Fruit fly (Drosophila melanogaster): ENCODE data around the gene Akap200.
A peak's percentile ranks its signal among the peaks of the same experiment; 100 is the strongest.

The Akap200 gene

DNA sequence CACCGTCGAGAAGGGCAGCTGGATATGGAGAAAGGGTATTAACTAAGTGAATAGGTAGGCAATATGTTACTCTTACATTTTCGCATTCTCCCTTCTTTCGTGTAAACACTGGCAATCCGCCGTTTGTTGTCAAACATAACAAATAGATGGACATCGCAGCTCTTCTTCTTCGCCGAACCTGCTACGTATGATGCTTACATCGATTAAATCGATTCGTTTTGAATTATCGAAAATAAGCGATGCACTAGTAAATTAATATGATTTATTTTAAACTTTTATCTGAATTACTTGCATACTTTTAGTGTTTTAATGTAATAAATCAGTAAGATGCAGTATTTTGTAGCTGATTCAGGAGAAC, 12.6 kb upstream of the Akap200 start, which contains the start of gene fy:
fy (minus strand) TSS at position 353 of the 358 bp plus-strand sequence.
- no peak for TF ChIP-seq Dll (optimal IDR thresholded peaks at IDR 0.05)
- TF ChIP-seq EcR (GFP tag; optimal IDR thresholded peaks at IDR 0.05) = no peak
- no peak for TF ChIP-seq CG8478 (optimal IDR thresholded peaks at IDR 0.05)
- TF ChIP-seq usp (GFP tag; optimal IDR thresholded peaks at IDR 0.05) = no peak

DNA sequence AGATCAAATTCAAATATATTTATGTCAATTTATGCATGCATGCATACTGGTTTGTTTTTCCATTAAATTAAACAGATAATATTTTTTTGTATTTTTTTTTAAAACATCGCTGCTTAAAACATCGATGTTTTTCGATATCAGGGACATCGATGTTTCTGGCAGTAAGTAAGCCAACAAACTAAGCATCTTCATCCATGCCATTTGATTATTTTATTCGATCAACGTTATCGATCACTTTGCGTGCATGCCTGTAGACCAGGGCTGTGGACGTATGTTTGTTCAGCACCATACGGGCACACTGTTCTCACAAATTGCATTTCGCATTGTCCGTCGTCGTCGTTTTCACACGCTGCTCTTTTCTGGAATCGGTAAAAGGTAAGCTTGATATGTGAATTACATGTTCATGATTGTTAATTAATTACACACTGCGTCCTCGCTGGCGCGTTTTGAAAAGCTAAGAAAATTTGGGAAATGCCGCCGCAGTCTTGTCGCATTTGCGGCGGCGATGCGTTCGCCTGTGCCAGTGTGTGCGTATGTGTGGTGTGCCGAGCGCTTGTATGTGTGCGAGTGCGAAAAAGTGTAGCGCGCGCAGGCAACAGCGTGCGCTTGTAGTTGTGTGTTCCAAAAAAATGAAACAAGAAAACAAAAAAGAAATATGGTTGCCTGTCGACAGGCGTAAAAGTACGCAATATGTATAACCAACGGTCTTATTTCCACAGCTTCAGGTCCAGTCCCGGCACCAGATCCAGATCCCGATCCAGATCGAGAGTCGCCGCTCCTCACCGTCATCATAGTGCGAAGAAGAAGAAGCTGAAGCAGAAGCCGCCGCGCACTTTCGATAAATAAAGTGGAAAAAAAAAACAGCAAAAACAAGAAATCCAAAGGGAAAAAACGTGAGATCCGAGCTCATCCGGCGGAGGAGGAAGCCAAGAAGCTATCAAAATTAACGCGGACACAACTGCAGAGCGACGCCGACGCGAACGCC, 11.9 kb upstream of the Akap200 start, which contains the start of gene emb:
emb (plus strand) TSS at position 288 of the 985 bp plus-strand sequence.
- TF ChIP-seq usp (GFP tag; optimal IDR thresholded peaks at IDR 0.05) = no peak
- no peak for TF ChIP-seq CG8478 (optimal IDR thresholded peaks at IDR 0.05)
- TF ChIP-seq Dll (optimal IDR thresholded peaks at IDR 0.05) = no peak
- no peak for TF ChIP-seq psq (optimal IDR thresholded peaks at IDR 0.05)
- no peak for TF ChIP-seq pan (optimal IDR thresholded peaks at IDR 0.05)
- TF ChIP-seq EcR (GFP tag; optimal IDR thresholded peaks at IDR 0.05) = no peak

DNA sequence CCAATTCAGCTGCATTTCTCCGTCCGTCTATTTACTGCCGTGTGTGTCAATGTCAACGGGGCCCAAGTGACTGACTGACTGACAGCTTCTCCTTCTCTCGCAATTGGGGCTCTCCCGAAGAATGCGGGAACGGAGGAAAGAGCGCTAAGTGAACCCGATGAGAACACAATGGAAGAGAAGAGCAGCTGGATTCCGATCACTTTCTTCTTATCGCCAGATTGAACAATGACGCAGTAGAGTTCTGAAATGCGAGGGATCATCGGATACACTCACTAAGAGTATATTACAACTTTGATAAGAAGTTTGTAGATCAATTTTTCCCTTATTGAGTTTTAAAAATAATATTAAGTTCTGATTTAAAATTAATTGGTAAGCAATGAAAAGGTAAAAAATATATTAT, 4.0 kb upstream of the Akap200 start, which contains the start of gene Naglu:
Naglu (minus strand) TSS at position 339 of the 400 bp plus-strand sequence.
- TF ChIP-seq Dll (optimal IDR thresholded peaks at IDR 0.05) (no peak), usp (GFP tag; optimal IDR thresholded peaks at IDR 0.05) (no peak), CG8478 (optimal IDR thresholded peaks at IDR 0.05) (no peak), pan (optimal IDR thresholded peaks at IDR 0.05) (no peak)

DNA sequence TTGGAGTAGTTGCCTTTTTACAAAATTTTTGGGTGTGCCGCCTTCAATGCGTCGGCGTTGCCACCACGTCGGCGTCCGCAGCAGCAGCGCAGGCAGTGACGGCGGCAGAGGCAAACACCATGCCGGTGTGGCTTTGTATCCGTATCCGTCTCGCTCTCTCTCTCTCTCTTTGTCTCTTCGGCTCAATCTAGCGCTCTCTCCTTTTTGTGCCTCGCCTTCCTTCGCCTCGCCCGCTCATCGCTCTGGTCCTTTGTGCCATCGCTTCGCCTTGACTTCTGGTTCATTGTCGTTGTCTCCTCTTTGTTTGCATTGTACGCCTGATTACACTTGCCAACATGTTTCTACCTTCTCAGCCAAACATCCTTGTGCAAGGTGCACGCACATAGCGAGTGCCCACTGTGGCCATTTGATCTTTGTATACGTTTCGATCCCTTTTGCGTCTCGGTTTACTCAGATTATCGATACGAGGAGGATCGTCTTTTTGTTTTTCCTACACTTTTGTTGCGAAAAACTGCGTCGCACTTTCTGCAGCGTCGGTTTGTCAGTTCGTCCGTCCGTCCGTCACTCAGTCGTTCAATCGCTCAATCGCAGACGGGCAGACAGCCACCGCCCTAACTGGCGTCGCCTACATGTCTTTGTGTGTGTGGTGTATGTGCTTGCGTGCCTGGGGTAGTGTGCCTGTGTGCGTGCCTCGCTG, 1.0 kb downstream of the Akap200 start:
- TF ChIP-seq usp (GFP tag; optimal IDR thresholded peaks at IDR 0.05) = no peak
- no peak for TF ChIP-seq EcR (GFP tag; optimal IDR thresholded peaks at IDR 0.05)
- TF ChIP-seq Dll (optimal IDR thresholded peaks at IDR 0.05) = peak; percentile 53

DNA sequence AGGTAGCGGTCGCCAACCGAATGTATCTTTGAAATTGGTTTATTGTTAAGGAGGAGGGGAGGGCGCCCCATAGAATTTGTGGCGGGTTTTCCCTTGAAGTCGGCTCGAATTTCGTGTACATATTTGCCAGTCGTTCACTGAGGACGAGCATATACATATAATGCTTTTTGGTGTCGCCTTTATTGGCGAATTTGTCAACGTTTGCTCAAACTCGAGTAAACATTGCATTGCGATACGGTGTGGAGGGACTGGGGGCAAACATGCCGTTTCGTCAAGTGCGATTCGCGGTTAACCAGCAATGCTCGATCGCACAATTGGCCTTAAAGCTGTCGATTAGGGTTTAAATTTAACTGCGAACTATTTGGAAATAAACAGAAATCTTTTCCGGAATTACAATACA, 2.1 kb downstream of the Akap200 start:
- no peak for TF ChIP-seq usp (GFP tag; optimal IDR thresholded peaks at IDR 0.05)
- TF ChIP-seq CG8478 (optimal IDR thresholded peaks at IDR 0.05) = no peak
- no peak for TF ChIP-seq psq (optimal IDR thresholded peaks at IDR 0.05)
- TF ChIP-seq pan (optimal IDR thresholded peaks at IDR 0.05) = no peak
- no peak for TF ChIP-seq EcR (GFP tag; optimal IDR thresholded peaks at IDR 0.05)
- no peak for TF ChIP-seq Dll (optimal IDR thresholded peaks at IDR 0.05)

DNA sequence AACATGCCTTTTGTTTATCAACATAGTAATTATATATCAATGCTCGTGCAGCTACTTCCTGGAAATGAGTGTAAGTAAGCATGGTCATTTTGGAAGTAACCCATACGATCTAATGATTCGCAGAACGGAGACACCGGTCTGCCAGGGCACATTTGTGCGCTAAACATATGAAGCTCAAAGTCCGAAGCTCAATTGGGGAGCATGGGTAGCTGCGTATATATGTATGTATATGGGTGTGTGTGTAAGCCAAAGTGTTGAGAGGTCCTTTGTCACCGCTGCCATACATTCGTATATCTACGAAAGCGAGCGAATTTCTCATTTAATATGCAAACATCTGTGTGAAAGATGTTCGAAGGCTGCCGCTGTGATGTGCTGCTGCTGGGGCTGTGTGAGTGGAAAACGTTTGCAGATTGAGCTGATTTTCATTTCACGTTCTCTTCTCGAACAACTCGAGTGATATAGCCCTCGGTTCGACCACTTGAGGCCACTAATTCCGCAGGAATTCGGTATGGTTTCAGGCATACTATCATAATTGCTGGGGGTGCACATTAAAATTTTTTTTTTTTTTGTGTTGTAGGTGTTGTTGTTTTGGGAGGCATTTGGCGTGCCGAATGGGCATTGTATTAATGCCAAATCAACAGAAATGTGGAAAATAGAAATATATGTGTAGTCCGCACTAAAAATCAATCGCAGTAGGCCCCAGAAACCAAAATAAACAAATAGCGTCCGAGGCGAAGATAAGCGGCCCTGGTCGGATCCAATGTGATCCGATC, 2.8 kb downstream of the Akap200 start:
- no peak for TF ChIP-seq pan (optimal IDR thresholded peaks at IDR 0.05)
- TF ChIP-seq CG8478 (optimal IDR thresholded peaks at IDR 0.05) = no peak
- TF ChIP-seq Dll (optimal IDR thresholded peaks at IDR 0.05) = no peak
- no peak for TF ChIP-seq psq (optimal IDR thresholded peaks at IDR 0.05)
- no peak for TF ChIP-seq EcR (GFP tag; optimal IDR thresholded peaks at IDR 0.05)
- no peak for TF ChIP-seq usp (GFP tag; optimal IDR thresholded peaks at IDR 0.05)

DNA sequence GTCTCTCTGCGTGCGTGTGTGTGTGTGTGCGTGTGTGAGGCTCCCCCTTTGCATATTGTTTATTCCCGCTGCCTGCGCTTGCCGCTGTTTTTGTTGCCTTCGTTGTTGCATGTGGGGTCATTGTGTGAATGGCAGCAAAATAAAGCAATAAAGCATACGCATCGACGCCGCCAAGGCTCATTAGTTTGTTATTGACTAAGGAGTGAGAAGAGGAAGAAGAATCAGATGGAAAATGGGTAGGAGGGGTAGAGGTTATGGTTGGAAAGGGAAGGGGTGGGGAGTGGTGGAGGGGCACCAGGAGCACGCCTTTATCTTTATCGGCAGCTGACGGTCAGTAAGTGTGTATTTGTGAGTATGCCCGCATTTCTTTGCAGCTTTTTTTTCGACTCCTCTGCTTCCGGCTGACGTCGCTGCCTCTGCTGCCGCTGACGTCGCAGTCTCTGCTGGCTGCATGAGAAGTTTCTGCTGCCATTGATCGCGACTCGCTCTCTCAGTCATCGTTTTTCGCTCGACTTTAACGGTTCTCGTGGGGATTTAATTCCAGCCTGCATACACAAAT, 4.0 kb downstream of the Akap200 start:
- no peak for TF ChIP-seq usp (GFP tag; optimal IDR thresholded peaks at IDR 0.05)
- no peak for TF ChIP-seq Dll (optimal IDR thresholded peaks at IDR 0.05)
- no peak for TF ChIP-seq pan (optimal IDR thresholded peaks at IDR 0.05)
- no peak for TF ChIP-seq CG8478 (optimal IDR thresholded peaks at IDR 0.05)
- TF ChIP-seq EcR (GFP tag; optimal IDR thresholded peaks at IDR 0.05) = peak in 1 of 2 experiments; percentile 51
- TF ChIP-seq psq (optimal IDR thresholded peaks at IDR 0.05) = no peak

DNA sequence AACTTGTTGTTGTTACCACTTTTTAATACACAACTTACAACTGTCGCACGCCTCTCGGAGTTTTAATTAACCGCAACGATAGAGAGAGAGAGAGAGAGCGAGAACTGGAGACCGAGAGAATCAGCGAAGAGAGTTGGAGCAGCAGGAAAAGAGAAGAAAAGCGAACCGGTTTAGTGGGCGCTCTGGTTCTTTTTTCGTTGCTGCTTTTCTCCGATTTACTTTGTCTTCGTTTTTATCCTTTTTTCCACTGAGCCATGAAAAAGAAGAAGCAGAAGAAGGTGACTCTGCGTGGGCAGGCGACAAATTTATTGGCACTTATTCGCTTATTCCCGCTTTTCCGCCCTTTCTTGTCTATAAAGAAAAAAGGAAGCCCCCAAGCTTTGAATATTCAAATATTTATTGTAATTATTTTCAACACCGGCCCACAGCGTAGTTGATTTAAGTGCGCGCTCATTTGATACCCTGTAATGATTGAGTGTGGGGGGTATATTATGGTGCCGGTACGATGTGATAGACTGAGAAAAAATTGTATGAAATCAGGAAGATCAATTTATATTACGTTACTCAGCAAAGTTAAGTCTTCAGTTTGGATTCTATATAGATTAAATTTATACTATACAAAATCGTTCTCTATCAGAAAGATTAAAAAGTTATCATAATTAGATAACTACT, 4.9 kb downstream of the Akap200 start:
- TF ChIP-seq usp (GFP tag; optimal IDR thresholded peaks at IDR 0.05) = no peak
- TF ChIP-seq pan (optimal IDR thresholded peaks at IDR 0.05) = peak; percentile 58

DNA sequence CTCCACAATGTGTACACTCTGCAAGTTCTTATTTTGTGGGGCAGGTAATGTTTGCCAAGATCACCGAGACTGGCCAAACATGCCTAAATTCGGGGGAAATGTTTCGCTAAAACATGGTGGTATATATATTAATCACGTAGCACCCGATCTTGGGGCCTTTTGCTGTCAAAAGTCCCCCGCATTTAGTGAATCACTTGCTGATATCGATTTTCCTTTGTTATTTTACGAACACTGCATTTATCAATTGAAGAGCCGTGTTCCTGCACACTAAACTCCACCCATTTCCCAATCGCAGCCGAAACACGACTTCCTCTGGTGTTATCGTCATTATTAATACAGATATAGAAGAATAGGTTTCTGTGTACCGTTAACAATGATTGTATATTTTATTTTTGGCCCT, 6.2 kb downstream of the Akap200 start:
- TF ChIP-seq pan (optimal IDR thresholded peaks at IDR 0.05) (no peak), CG8478 (optimal IDR thresholded peaks at IDR 0.05) (no peak), Dll (optimal IDR thresholded peaks at IDR 0.05) (no peak)

DNA sequence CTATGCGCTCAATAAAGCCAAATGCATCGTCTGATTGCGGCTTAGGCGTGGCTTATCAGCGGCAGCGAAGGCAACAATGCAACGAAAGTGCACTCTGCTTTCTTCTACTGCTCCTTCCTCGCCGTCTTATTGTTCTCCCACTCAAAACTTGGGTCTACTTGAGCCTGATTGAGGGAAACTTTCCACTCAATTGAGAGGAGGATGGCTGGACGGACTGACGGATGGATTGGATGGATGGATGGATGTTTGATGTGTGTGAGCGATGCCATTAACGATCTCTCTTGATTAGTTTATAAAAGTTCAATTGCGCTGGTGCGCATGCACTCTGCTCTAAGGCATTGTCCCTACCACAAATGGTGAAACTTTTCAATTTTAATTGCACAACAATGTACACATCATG, 7.6 kb downstream of the Akap200 start:
- TF ChIP-seq pan (optimal IDR thresholded peaks at IDR 0.05) (no peak), CG8478 (optimal IDR thresholded peaks at IDR 0.05) (no peak), EcR (GFP tag; optimal IDR thresholded peaks at IDR 0.05) (no peak), Dll (optimal IDR thresholded peaks at IDR 0.05) (no peak), psq (optimal IDR thresholded peaks at IDR 0.05) (no peak)

DNA sequence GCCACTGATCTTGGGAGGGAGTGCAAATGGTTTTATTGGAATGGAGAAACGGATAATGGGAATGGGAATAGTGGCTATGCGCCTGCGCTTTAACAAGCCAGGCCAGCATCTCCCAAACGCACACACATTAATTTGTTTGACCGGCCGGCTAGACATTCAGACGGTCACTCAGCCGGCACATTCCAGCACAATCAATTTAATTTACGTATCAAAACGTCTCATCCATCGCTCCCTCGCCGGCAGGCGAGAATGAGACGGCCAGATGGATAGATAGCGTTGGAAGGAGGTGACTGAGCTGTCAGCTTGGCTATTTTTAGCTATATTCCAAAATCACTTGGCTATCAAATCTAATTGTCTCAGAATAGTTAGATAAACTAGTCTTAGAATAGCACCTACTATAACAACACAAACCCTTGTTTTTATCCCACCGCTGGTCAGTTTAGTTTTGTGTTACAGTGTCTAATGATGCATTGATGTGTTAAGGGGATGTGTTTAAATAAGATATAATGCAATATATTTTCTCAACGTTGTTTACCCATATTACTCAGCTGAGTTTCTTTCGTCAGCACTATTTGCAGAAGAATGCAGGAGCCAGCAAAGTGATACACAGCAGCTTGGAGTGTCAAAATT, 8.1 kb downstream of the Akap200 start:
- TF ChIP-seq usp (GFP tag; optimal IDR thresholded peaks at IDR 0.05) = no peak
- TF ChIP-seq CG8478 (optimal IDR thresholded peaks at IDR 0.05) = no peak
